Worm (Caenorhabditis elegans) whole organism, mixed stage, embryonic: ENCODE data around the gene C53D6.7.

Experiments used
- M03D4.4 ChIP-seq: sonication (generic microtip); optimal IDR thresholded peaks from 2 replicates; lab custom pipeline; 2017; ENCODE audit warnings: mild to moderate bottlenecking, missing genetic modification characterization, missing compliant biosample characterization
- bed-3 ChIP-seq: fragments of 200-800 bp; sonication (Bioruptor generic); optimal IDR thresholded peaks from 3 replicates; lab custom pipeline; 2018; ENCODE audit warnings: mild to moderate bottlenecking, missing genetic modification characterization, moderate library complexity, missing compliant biosample characterization
- blmp-1 ChIP-seq: fragments of 150-350 bp; optimal IDR thresholded peaks from 2 replicates; lab custom pipeline; 2014; ENCODE audit warnings: missing biosample characterization, missing genetic modification characterization
- ceh-39 ChIP-seq: fragments of 150-350 bp; optimal IDR thresholded peaks from 2 replicates; lab custom pipeline; 2014; ENCODE audit warnings: missing biosample characterization, missing genetic modification characterization
- ceh-43 ChIP-seq: fragments of 200-800 bp; sonication (Bioruptor generic); optimal IDR thresholded peaks from 2 replicates; lab custom pipeline; 2018; ENCODE audit warnings: mild to moderate bottlenecking, missing genetic modification characterization, moderate library complexity, missing compliant biosample characterization
- ces-1 ChIP-seq: fragments of 150-350 bp; optimal IDR thresholded peaks from 2 replicates; lab custom pipeline; 2014; ENCODE audit warnings: missing biosample characterization, missing genetic modification reagents, missing genetic modification characterization
- cnd-1 ChIP-seq: fragments of 200-800 bp; sonication (Bioruptor generic); optimal IDR thresholded peaks from 2 replicates; lab custom pipeline; 2018; ENCODE audit warnings: mild to moderate bottlenecking, missing genetic modification characterization, missing compliant biosample characterization
- elt-1 ChIP-seq: sonication (generic microtip); optimal IDR thresholded peaks from 2 replicates; lab custom pipeline; 2017; ENCODE audit warnings: missing genetic modification characterization, mild to moderate bottlenecking, missing compliant biosample characterization, antibody characterized with exemption, moderate library complexity, borderline replicate concordance; ENCODE audit not compliant: insufficient read depth
- elt-3 ChIP-seq: fragments of 150-350 bp; optimal IDR thresholded peaks from 2 replicates; lab custom pipeline; 2014; ENCODE audit warnings: missing biosample characterization, missing genetic modification characterization
- flh-1 ChIP-seq: fragments of 200-800 bp; sonication (Bioruptor generic); optimal IDR thresholded peaks from 2 replicates; lab custom pipeline; 2018; ENCODE audit warnings: mild to moderate bottlenecking, missing genetic modification characterization, moderate library complexity, missing compliant biosample characterization
- hlh-1 ChIP-seq: fragments of 150-350 bp; optimal IDR thresholded peaks from 2 replicates; lab custom pipeline; 2014; ENCODE audit warnings: missing biosample characterization, missing genetic modification reagents, missing genetic modification characterization
- lin-13 ChIP-seq: fragments of 150-350 bp; optimal IDR thresholded peaks from 2 replicates; lab custom pipeline; 2014; ENCODE audit warnings: missing biosample characterization, missing genetic modification characterization
- lin-32 ChIP-seq: fragments of 200-800 bp; sonication (Bioruptor generic); optimal IDR thresholded peaks from 2 replicates; lab custom pipeline; 2018; ENCODE audit warnings: mild to moderate bottlenecking, missing genetic modification characterization, missing compliant biosample characterization
- lsy-2 ChIP-seq: fragments of 150-350 bp; optimal IDR thresholded peaks from 2 replicates; lab custom pipeline; 2014; ENCODE audit warnings: missing biosample characterization, missing genetic modification characterization
- mab-5 ChIP-seq: fragments of 150-350 bp; optimal IDR thresholded peaks from 2 replicates; lab custom pipeline; 2014; ENCODE audit warnings: missing biosample characterization, missing genetic modification characterization
- mep-1 ChIP-seq: fragments of 150-350 bp; optimal IDR thresholded peaks from 2 replicates; lab custom pipeline; 2017; ENCODE audit warnings: missing biosample characterization, missing genetic modification reagents, missing genetic modification characterization, inconsistent platforms
- nhr-12 ChIP-seq: fragments of 150-350 bp; optimal IDR thresholded peaks from 2 replicates; lab custom pipeline; 2014; ENCODE audit warnings: missing biosample characterization, missing genetic modification characterization
- nhr-2 ChIP-seq: fragments of 150-350 bp; optimal IDR thresholded peaks from 2 replicates; lab custom pipeline; 2014; ENCODE audit warnings: missing biosample characterization, missing genetic modification characterization
- nhr-237 ChIP-seq: fragments of 150-350 bp; optimal IDR thresholded peaks from 2 replicates; lab custom pipeline; 2014; ENCODE audit warnings: missing biosample characterization, missing genetic modification characterization
- nhr-28 ChIP-seq: fragments of 150-350 bp; optimal IDR thresholded peaks from 2 replicates; lab custom pipeline; 2014; ENCODE audit warnings: missing biosample characterization, missing genetic modification characterization
- nhr-76 ChIP-seq: sonication (generic microtip); optimal IDR thresholded peaks from 2 replicates; lab custom pipeline; 2017; ENCODE audit warnings: missing biosample characterization, missing genetic modification characterization
- pha-4 ChIP-seq: fragments of 150-350 bp; optimal IDR thresholded peaks from 2 replicates; lab custom pipeline; 2018; ENCODE audit warnings: missing biosample characterization, missing genetic modification reagents, missing genetic modification characterization
- snpc-4 ChIP-seq: fragments of 150-350 bp; optimal IDR thresholded peaks from 2 replicates; lab custom pipeline; 2014; ENCODE audit warnings: missing biosample characterization, missing genetic modification characterization
- sptf-1 ChIP-seq: sonication (generic microtip); optimal IDR thresholded peaks from 2 replicates; lab custom pipeline; 2017; ENCODE audit warnings: mild to moderate bottlenecking, missing genetic modification characterization, moderate library complexity, missing compliant biosample characterization
- unc-120 ChIP-seq: sonication (generic microtip); optimal IDR thresholded peaks from 2 replicates; lab custom pipeline; 2017; ENCODE audit warnings: missing genetic modification characterization, missing compliant biosample characterization; ENCODE audit not compliant: poor library complexity, severe bottlenecking
- zip-8 ChIP-seq: fragments of 150-350 bp; optimal IDR thresholded peaks from 2 replicates; lab custom pipeline; 2014; ENCODE audit warnings: missing biosample characterization, missing genetic modification characterization
- ztf-11 ChIP-seq: fragments of 150-350 bp; optimal IDR thresholded peaks from 2 replicates; lab custom pipeline; 2014; ENCODE audit warnings: missing biosample characterization, missing genetic modification characterization

C53D6.7 gene

ce11 chrIV:9043224-9043623 lies 6.3 kb upstream of the C53D6.7 start, which contains the start of gene Y73F4A.2:
Gene Y73F4A.2, minus strand, starts transcription at chrIV:9043347.
- TF ChIP-seq ceh-43 (GFP tag; lab: Kevin White, UChicago) (no peak), M03D4.4 (tag; lab: Kevin White, UChicago) (no peak)

DNA sequence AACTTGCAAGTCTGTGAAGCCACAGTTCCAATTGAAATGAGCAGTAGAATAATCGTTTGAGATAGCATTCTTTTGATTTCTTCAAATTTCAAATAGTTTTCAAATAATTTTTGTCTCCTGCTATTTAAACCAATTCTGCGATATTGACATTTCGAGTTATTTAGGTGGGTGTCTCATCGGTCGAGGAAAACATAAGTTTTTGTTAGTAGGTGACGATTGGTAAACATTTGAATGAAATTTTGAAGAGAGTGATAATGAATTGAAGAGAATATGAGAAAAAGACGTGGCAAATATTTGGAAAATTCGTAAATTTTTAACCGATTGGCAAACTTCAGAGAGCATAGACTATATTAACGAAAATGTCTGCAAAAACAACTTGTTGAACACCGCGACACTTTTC lies 3.4 kb upstream of the C53D6.7 start, which contains the start of gene Y73F4A.3:
TSS of gene Y73F4A.3 (minus strand) at position 101 of the 400 bp plus-strand sequence.
- no peak for TF ChIP-seq lin-13 (tag; lab: Kevin White, UChicago)
- no peak for TF ChIP-seq ces-1 (GFP tag; lab: Kevin White, UChicago)

DNA sequence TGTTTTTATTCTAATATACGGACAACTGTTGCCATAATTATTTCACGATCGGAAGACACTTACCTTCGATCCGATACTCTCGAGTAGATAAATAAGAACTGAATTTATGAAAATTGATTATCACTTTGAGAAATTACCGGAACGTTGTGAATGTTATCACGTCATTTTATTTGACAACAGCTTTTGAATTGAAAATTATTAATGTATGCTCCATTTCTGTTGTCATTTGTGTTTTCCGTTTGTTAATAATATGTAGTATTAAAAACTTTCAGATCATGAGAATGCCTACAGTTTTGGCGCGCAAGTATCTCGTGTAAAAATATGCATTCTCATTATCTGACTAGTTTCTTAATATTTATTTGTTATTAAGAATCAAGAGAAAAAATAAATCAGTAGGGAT lies 2.6 kb downstream of the C53D6.7 start, which contains the start of gene C53D6.10:
TSS of gene C53D6.10 (minus strand) at position 101 of the 400 bp plus-strand sequence.
- no peak for TF ChIP-seq cnd-1
- no peak for TF ChIP-seq ceh-39 (tag; lab: Kevin White, UChicago)
- no peak for TF ChIP-seq ceh-43 (GFP tag; lab: Kevin White, UChicago)
- no peak for TF ChIP-seq unc-120 (tag; lab: Kevin White, UChicago)
- no peak for TF ChIP-seq nhr-2 (tag; lab: Kevin White, UChicago)
- no peak for TF ChIP-seq flh-1 (GFP tag; lab: Kevin White, UChicago)

DNA sequence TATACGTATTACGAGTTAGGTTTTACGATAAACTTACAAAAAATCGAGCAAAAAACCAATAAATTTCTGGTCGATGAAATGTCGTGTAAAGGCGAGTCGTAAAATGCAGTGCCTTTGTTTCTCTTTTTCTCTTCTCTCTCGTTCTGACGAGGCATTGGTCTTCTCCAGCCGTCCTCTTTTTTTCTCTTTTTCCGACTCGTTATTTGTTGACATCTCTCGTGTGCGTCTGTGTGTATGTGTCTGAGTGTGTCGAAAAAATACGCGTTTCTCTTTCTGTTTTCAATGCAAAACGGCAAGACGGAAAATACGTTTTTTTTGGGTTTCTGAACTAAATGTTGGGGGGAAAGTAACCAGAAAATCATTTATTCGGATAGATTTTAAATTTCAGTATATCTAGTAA lies 4.4 kb downstream of the C53D6.7 start, which contains the start of gene C53D6.6:
TSS of gene C53D6.6 (minus strand) at position 118 of the 400 bp plus-strand sequence.
- TF ChIP-seq ceh-39 (tag; lab: Kevin White, UChicago) (no peak), pha-4 (tag; lab: Kevin White, UChicago) (peak; percentile 56), snpc-4 (tag; lab: Kevin White, UChicago) (no peak), ces-1 (GFP tag; lab: Kevin White, UChicago) (no peak), lsy-2 (tag; lab: Kevin White, UChicago) (no peak), hlh-1 (tag; lab: Kevin White, UChicago) (peak; percentile 32), nhr-76 (no peak), nhr-12 (tag; lab: Kevin White, UChicago) (no peak), mep-1 (tag; lab: Kevin White, UChicago) (peak; percentile 3), lin-13 (tag; lab: Kevin White, UChicago) (no peak), sptf-1 (no peak), cnd-1 (no peak), elt-3 (tag; lab: Kevin White, UChicago) (no peak), ceh-43 (GFP tag; lab: Kevin White, UChicago) (no peak), zip-8 (tag; lab: Kevin White, UChicago) (no peak), elt-1 (tag; lab: Kevin White, UChicago) (no peak), flh-1 (GFP tag; lab: Kevin White, UChicago) (no peak), mab-5 (tag; lab: Kevin White, UChicago) (no peak), nhr-2 (tag; lab: Kevin White, UChicago) (no peak), blmp-1 (tag; lab: Kevin White, UChicago) (no peak), bed-3 (GFP tag; lab: Kevin White, UChicago) (no peak)

- TF ChIP-seq blmp-1 (tag; lab: Kevin White, UChicago) (no peak), zip-8 (tag; lab: Kevin White, UChicago) (no peak), ceh-43 (GFP tag; lab: Kevin White, UChicago) (no peak), M03D4.4 (tag; lab: Kevin White, UChicago) (no peak), unc-120 (tag; lab: Kevin White, UChicago) (no peak), lsy-2 (tag; lab: Kevin White, UChicago) (no peak), bed-3 (GFP tag; lab: Kevin White, UChicago) (no peak), nhr-12 (tag; lab: Kevin White, UChicago) (no peak), elt-3 (tag; lab: Kevin White, UChicago) (no peak), mab-5 (tag; lab: Kevin White, UChicago) (no peak), nhr-28 (tag; lab: Kevin White, UChicago) (no peak), lin-13 (tag; lab: Kevin White, UChicago) (no peak), cnd-1 (no peak), flh-1 (GFP tag; lab: Kevin White, UChicago) (no peak), nhr-2 (tag; lab: Kevin White, UChicago) (no peak), nhr-76 (no peak)
Observed at ce11 chrIV:9021245-9021779, 15.7 kb downstream of the C53D6.7 start.

DNA sequence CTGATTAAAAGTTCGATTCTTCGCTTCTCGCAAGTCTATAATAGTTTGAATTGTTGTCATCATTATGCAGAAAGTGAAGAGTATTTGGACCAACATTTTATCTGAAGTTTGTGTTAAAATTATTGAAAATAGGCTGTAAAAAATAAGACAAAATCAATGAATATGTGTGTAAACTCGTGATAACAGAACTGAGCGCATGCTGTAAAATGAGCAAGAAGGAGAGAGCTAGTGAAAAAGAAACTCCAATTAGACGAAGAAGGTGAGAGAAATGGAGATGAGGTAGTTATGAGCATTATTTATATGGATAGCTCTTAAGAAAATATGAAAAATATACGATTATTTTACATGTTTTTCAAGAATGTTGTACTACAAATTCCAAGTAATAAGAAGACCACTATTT lies 16.1 kb downstream of the C53D6.7 start, which contains the start of gene C53D6.4:
TSS of gene C53D6.4 (minus strand) at position 101 of the 400 bp plus-strand sequence.
- TF ChIP-seq ztf-11 (tag; lab: Kevin White, UChicago) (no peak), snpc-4 (tag; lab: Kevin White, UChicago) (no peak), lin-32 (GFP tag; lab: Kevin White, UChicago) (no peak), sptf-1 (no peak), nhr-237 (no peak), nhr-12 (tag; lab: Kevin White, UChicago) (no peak), cnd-1 (no peak)
- TF ChIP-seq, all 35 proteins: peak for 0
